Worm (Caenorhabditis elegans): ENCODE measurements around the gene M04C3.2.

M04C3.2 gene

DNA sequence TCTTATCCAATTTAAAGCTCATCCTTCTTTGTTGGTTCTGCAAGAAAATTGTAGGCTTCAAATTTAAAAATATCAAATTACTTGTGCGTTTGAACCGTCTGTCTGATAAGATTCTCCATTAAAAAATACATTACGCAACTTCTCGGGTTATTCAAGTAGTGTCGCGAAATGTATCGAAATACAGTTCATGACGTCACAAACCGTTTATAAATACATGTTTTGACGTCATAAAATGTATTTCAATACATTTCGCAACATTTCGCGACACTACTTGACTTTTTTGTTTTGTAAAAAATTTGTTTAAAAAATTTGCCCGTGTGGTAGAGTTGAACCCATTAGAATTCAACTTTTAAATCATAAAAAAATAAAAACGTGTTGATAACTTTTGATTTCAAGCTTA lies 5.1 kb downstream of the M04C3.2 start:
- TF ChIP-seq unc-86 (tag; optimal IDR thresholded peaks at IDR 0.05) = no peak
- TF ChIP-seq hlh-15 (tag; optimal IDR thresholded peaks at IDR 0.05) = no peak
- TF ChIP-seq ztf-16 (tag; optimal IDR thresholded peaks at IDR 0.05) = no peak

DNA sequence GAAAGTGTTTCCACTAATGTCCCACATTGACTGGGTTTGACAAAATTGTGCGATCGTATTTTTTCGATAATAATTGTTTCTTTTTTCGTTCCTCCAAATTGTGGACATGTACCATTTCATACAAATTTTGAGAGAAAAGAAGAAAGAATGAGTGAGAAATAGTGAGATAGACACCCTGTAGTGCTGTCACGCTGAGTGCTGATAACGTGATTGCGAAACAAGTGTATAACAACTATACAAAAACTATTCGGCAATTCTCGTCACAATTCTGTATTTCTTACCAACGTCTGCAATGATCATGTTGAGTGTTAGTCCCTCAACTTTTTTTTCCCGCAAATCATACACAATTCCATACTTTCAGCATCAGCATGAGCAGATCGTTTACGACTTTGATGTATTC lies 12.4 kb downstream of the M04C3.2 start, which contains the start of gene C25F9.14:
Gene C25F9.14, plus strand, starts transcription at position 178 of the 400 bp plus-strand sequence.
- TF ChIP-seq pat-9 (tag; optimal IDR thresholded peaks at IDR 0.05) (no peak), ahr-1 (tag; optimal IDR thresholded peaks at IDR 0.05) (no peak), K09A11.1 (tag; optimal IDR thresholded peaks at IDR 0.05; ENCODE audit: insufficient read depth) (no peak), T23F11.4 (GFP tag; optimal IDR thresholded peaks at IDR 0.05) (no peak), ttx-3 (tag; optimal IDR thresholded peaks at IDR 0.05) (no peak)

DNA sequence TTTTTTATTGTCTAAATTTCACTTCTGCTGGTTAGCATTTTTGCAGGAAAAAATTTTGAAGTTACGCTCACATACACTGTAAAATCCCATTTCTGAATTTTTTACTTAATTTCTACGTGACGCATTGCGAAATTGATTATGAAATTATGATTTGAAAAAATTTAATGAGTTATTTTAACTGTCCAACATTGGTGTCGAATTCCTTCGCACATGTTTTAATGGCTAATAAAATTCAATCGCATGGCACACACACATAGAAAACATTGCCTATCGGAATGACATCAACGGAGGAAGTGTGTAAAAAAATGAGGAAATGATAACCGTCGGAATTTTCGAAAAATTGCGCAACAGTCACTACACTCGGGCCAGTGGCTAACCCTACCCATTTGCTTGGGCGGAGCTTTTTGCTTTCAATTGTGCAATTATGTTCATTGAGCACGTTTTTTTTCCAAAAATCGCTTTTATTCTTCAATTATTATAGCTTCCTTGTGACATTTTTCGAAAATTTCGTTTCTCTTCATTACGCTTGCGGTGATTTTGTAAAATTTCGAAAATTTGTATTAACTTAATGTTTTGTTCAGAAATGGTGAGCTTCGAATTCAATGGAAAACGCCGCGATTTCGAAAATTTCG lies 14.8 kb downstream of the M04C3.2 start, which contains the start of gene C25F9.16:
Gene C25F9.16, plus strand, starts transcription at position 582 of the 632 bp plus-strand sequence.
- TF ChIP-seq pat-9 (tag; optimal IDR thresholded peaks at IDR 0.05) = no peak
- no peak for TF ChIP-seq syd-9 (tag; optimal IDR thresholded peaks at IDR 0.05)
- TF ChIP-seq hlh-13 (GFP tag; optimal IDR thresholded peaks at IDR 0.05) = no peak
- TF ChIP-seq pros-1 (tag; optimal IDR thresholded peaks at IDR 0.05) = no peak
- TF ChIP-seq ref-2 (tag; optimal IDR thresholded peaks at IDR 0.05) = no peak
- TF ChIP-seq hlh-30 (tag; optimal IDR thresholded peaks at IDR 0.05; ENCODE audit: insufficient read depth) = no peak
- TF ChIP-seq K09A11.1 (tag; optimal IDR thresholded peaks at IDR 0.05; ENCODE audit: insufficient read depth) = no peak
- TF ChIP-seq mec-3 (tag; optimal IDR thresholded peaks at IDR 0.05; ENCODE audit: borderline replicate concordance) = no peak
- TF ChIP-seq ceh-9 (tag; optimal IDR thresholded peaks at IDR 0.05) = no peak

DNA sequence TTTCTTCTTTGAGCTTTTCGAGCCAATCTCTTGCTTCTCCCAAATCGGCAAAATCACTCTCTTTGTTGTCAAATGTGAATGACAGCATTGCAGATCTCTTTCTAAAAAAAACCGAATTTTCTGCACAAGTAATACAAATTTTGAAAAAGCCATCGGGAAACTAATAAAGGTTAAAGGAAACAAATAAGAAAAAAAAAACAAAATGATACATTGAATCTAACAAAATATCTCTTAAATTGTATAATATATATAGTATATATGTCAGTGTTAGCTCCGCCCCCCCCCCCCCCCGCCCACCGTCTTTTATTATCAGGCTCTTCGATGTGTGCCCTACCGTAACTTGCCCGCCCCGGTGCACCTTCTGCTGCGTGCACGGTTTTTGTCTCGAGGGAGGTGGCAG lies 15.7 kb downstream of the M04C3.2 start, which contains the start of gene C25F9.11:
Gene C25F9.11, minus strand, starts transcription at position 101 of the 400 bp plus-strand sequence.
- no peak for TF ChIP-seq madf-2 (tag; optimal IDR thresholded peaks at IDR 0.05)
- no peak for TF ChIP-seq pqm-1 (tag; optimal IDR thresholded peaks at IDR 0.05)
- TF ChIP-seq odd-2 (tag; optimal IDR thresholded peaks at IDR 0.05) = no peak
- TF ChIP-seq zip-5 (tag; optimal IDR thresholded peaks at IDR 0.05) = no peak
- no peak for TF ChIP-seq ceh-24 (tag; optimal IDR thresholded peaks at IDR 0.05)
- no peak for TF ChIP-seq gmeb-2 (tag; optimal IDR thresholded peaks at IDR 0.05)
- no peak for TF ChIP-seq lin-11 (tag; optimal IDR thresholded peaks at IDR 0.05)
- TF ChIP-seq che-1 (tag; optimal IDR thresholded peaks at IDR 0.05) = no peak
- TF ChIP-seq nhr-232 (tag; optimal IDR thresholded peaks at IDR 0.05) = no peak
- no peak for TF ChIP-seq fax-1 (tag; optimal IDR thresholded peaks at IDR 0.05)
- TF ChIP-seq ref-2 (tag; optimal IDR thresholded peaks at IDR 0.05) = no peak
- TF ChIP-seq hlh-8 (tag; optimal IDR thresholded peaks at IDR 0.05) = no peak
- TF ChIP-seq ceh-31 (tag; optimal IDR thresholded peaks at IDR 0.05) = no peak
- TF ChIP-seq hlh-15 (tag; optimal IDR thresholded peaks at IDR 0.05) = no peak
- TF ChIP-seq ttx-3 (tag; optimal IDR thresholded peaks at IDR 0.05) = no peak
- TF ChIP-seq ztf-16 (tag; optimal IDR thresholded peaks at IDR 0.05) = no peak
- no peak for TF ChIP-seq hlh-30 (tag; optimal IDR thresholded peaks at IDR 0.05; ENCODE audit: insufficient read depth)

DNA sequence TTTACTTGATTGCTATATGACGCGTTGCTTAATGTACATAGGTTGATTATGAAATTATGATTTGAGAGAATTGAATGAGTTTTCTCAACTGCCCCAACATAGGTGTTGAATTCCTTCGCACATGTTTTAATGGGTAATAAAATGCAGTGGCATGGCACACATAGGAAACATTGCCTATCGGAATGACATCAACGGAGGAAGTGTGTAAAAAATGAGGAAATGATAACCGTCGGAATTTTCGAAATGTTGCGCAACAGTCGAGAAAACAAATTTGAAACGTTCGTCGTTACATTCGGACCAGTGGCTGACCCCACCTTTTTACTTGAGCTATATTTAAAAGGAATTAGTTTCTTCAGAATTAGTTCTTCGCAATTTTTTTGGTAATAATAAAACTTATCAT lies 16.7 kb downstream of the M04C3.2 start:
- TF ChIP-seq ceh-30 (tag; optimal IDR thresholded peaks at IDR 0.05) (no peak), pat-9 (tag; optimal IDR thresholded peaks at IDR 0.05) (no peak), unc-42 (tag; optimal IDR thresholded peaks at IDR 0.05) (no peak), unc-55 (GFP tag; optimal IDR thresholded peaks at IDR 0.05) (no peak), syd-9 (tag; optimal IDR thresholded peaks at IDR 0.05) (no peak), nhr-232 (tag; optimal IDR thresholded peaks at IDR 0.05) (no peak), dmd-4 (tag; optimal IDR thresholded peaks at IDR 0.05; ENCODE audit: borderline replicate concordance) (no peak), tbx-7 (tag; optimal IDR thresholded peaks at IDR 0.05) (no peak), ceh-34 (tag; optimal IDR thresholded peaks at IDR 0.05) (no peak), lim-6 (tag; optimal IDR thresholded peaks at IDR 0.05) (no peak), ceh-31 (tag; optimal IDR thresholded peaks at IDR 0.05) (no peak), lin-11 (tag; optimal IDR thresholded peaks at IDR 0.05) (no peak), ceh-6 (GFP tag; optimal IDR thresholded peaks at IDR 0.05) (no peak), ceh-14 (tag; optimal IDR thresholded peaks at IDR 0.05) (no peak)

All from whole organism, late embryonic.